Worm (Caenorhabditis elegans) whole organism, early embryonic: ENCODE measurements around the gene wrt-1.

ENCODE experiments used
- B0310.2 ChIP-seq: sonication (generic microtip); optimal IDR thresholded peaks from 2 replicates; lab custom pipeline; 2016; ENCODE audit warnings: mild to moderate bottlenecking, missing genetic modification characterization, missing compliant biosample characterization
- F13C5.2 ChIP-seq: sonication (generic microtip); optimal IDR thresholded peaks from 2 replicates; lab custom pipeline; 2017; ENCODE audit warnings: mild to moderate bottlenecking, missing genetic modification characterization, inconsistent platforms, missing compliant biosample characterization
- aly-1 ChIP-seq: sonication (generic microtip); optimal IDR thresholded peaks from 2 replicates; lab custom pipeline; 2016; ENCODE audit warnings: missing genetic modification characterization, missing compliant biosample characterization
- ama-1 ChIP-seq: fragments of 150-350 bp; optimal IDR thresholded peaks from 2 replicates; lab custom pipeline; 2014
- ceh-13 ChIP-seq: fragments of 200-800 bp; sonication (Bioruptor generic); optimal IDR thresholded peaks from 2 replicates; lab custom pipeline; 2018; ENCODE audit warnings: mild to moderate bottlenecking, missing genetic modification characterization, missing compliant biosample characterization
- ceh-36 ChIP-seq: sonication (generic microtip); optimal IDR thresholded peaks from 2 replicates; lab custom pipeline; 2016; ENCODE audit warnings: missing genetic modification characterization, inconsistent platforms, missing compliant biosample characterization
- ets-7 ChIP-seq: sonication (generic microtip); optimal IDR thresholded peaks from 2 replicates; lab custom pipeline; 2016; ENCODE audit warnings: missing genotype, missing genetic modification characterization, missing compliant biosample characterization
- flt-1 ChIP-seq: fragments of 200-800 bp; sonication (Bioruptor generic); IDR thresholded peaks from 2 replicates; pipeline ENCODE4 v1.3.6; 2022; ENCODE audit warnings: missing genetic modification characterization, missing compliant biosample characterization
- hmbx-1 ChIP-seq: sonication (generic microtip); optimal IDR thresholded peaks from 2 replicates; lab custom pipeline; 2016; ENCODE audit warnings: mild to moderate bottlenecking, missing genetic modification characterization, missing compliant biosample characterization
- hmg-4 ChIP-seq: fragments of 200-800 bp; sonication (Bioruptor generic); optimal IDR thresholded peaks from 2 replicates; lab custom pipeline; 2018; ENCODE audit warnings: mild to moderate bottlenecking, missing genetic modification characterization, missing compliant biosample characterization
- hnd-1 ChIP-seq: sonication (generic microtip); optimal IDR thresholded peaks from 2 replicates; lab custom pipeline; 2016; ENCODE audit warnings: missing genetic modification characterization, missing compliant biosample characterization
- pes-1 ChIP-seq: fragments of 200-800 bp; sonication (Bioruptor generic); IDR thresholded peaks from 2 replicates; pipeline ENCODE4 v1.3.6; 2022; ENCODE audit warnings: missing genetic modification reagents, missing genetic modification characterization, missing compliant biosample characterization
- scrt-1 ChIP-seq: fragments of 200-800 bp; sonication (Bioruptor generic); IDR thresholded peaks from 2 replicates; pipeline ENCODE4 v1.3.6; 2022; ENCODE audit warnings: missing genetic modification characterization, missing compliant biosample characterization
- sea-1 ChIP-seq: fragments of 200-800 bp; sonication (Bioruptor generic); conservative IDR thresholded peaks from 2 replicates; pipeline ENCODE4 v1.3.6; 2022; ENCODE audit warnings: missing genetic modification characterization, missing compliant biosample characterization
- tbx-11 ChIP-seq: fragments of 200-800 bp; sonication (Bioruptor generic); IDR thresholded peaks from 2 replicates; pipeline ENCODE4 v1.3.6; 2022; ENCODE audit warnings: missing genetic modification characterization, missing compliant biosample characterization
- tbx-37 ChIP-seq: fragments of 200-800 bp; sonication (Bioruptor generic); conservative IDR thresholded peaks from 2 replicates; pipeline ENCODE4 v1.3.6; 2022; ENCODE audit warnings: missing genetic modification reagents, missing genetic modification characterization, missing compliant biosample characterization
- tra-4 ChIP-seq: sonication (generic microtip); optimal IDR thresholded peaks from 2 replicates; lab custom pipeline; 2017; ENCODE audit warnings: missing genetic modification characterization, missing compliant biosample characterization

wrt-1 gene

DNA sequence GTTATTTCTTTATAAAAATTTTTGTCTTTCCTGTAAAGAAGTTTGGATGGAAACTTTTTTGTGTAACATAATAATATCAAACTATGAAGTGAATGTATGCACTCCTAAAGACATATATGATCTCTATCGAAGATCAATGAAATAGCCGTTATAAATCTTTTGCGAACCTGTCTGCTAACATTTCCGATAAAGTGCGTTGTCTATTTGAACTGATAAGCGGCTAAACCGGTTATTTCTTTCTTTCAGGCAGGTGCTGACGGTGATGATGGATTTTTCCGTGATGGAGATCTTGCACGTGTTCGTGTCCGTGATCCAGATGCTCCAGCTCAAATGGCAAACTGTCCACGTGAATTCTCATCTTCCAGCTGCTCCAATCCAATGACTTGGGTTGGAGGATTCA lies 682 bp downstream of the wrt-1 start:
- no peak for TF ChIP-seq sea-1 (GFP tag; lab: Robert Waterston, UW)
- no peak for TF ChIP-seq ama-1 (lab: Kevin White, UChicago)
- no peak for TF ChIP-seq tbx-11
- no peak for TF ChIP-seq hmg-4 (GFP tag; lab: Kevin White, UChicago)
- TF ChIP-seq F13C5.2 (tag; lab: Kevin White, UChicago) = no peak
- no peak for TF ChIP-seq flt-1 (GFP tag; lab: Robert Waterston, UW)
- no peak for TF ChIP-seq scrt-1
- no peak for TF ChIP-seq aly-1 (tag; lab: Kevin White, UChicago)

DNA sequence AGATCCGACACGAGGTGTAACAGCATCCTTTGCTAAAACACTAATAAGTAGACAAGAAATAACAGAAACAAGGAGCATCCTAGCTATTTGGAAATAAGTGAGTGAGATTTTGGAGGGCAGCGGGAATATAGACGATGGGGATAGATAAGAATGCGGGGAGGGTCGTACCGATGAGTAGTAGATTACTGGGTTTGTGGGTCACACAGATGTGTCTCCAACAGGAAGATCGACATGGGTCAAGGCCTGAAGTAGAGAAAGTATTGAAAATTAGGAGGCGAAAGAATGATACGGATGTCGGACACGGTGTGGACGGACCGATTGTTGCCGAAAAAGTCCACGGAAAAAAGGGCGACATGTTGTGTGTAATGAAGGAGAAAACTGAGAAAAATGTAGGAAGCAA lies 3.6 kb downstream of the wrt-1 start, which contains the start of gene wrt-10:
wrt-10 (minus strand) TSS at position 195 of the 400 bp plus-strand sequence.
- no peak for TF ChIP-seq ets-7 (tag; lab: Kevin White, UChicago)
- no peak for TF ChIP-seq aly-1 (tag; lab: Kevin White, UChicago)
- no peak for TF ChIP-seq tbx-37
- TF ChIP-seq tbx-11 = no peak
- no peak for TF ChIP-seq hmbx-1 (tag; lab: Kevin White, UChicago)
- TF ChIP-seq hmg-4 (GFP tag; lab: Kevin White, UChicago) = no peak
- no peak for TF ChIP-seq ceh-13 (GFP tag; lab: Kevin White, UChicago)
- TF ChIP-seq ama-1 (lab: Kevin White, UChicago) = no peak
- TF ChIP-seq ceh-36 (tag; lab: Kevin White, UChicago) = no peak
- TF ChIP-seq pes-1 (GFP tag; lab: Robert Waterston, UW) = no peak

DNA sequence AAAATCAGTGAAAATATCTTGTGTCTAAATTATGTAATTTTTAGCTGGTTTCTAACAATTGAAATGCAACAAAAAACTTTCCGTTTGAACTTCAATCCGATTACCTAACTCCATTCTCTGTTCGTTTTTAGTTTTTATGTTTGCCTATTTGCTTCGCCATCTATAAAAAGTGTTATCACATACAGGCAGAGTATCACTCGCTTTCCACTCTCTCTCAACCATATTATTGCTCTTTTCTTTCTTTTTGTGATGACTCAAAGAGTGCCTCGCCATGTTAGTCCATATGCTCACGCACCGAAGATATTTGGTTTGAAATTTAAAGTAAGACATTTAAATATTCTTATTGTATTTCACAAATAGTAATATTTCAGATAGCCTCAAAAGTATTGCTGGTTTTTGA lies 4.1 kb downstream of the wrt-1 start, which contains the start of gene ZK1290.13:
ZK1290.13 (plus strand) TSS at position 73 of the 400 bp plus-strand sequence.
- no peak for TF ChIP-seq flt-1 (GFP tag; lab: Robert Waterston, UW)
- no peak for TF ChIP-seq hmbx-1 (tag; lab: Kevin White, UChicago)
- TF ChIP-seq ama-1 (lab: Kevin White, UChicago) = no peak

DNA sequence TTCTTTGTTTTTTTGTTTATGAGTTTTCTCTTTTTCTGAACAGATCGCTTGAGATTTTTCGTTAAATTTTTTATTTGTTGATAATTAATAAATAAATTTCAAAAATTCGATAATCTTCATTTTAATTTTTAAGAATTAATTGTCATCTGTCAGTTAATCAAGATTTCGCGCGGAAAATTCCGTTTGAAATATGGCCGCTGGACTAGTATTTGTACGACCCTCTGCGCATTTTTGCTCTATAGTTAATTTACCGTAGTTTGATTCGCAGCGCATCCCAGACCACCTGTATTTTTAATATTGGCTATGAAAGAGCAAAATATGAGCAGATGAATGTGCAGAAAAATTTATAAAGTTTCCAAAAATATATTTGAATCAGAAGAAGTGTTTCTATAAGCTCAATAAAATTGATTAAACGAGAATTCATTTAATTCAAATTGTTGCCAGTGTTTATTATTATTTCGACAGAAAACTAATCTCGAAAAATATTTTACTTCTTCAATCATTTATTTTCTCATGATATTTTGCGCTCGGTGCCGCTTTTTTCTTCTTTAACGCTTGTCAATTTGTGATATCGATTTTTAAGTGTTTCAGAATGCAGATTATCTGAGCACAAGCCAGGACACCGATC lies 6.9 kb downstream of the wrt-1 start, which contains the start of gene nfi-1:
nfi-1 (plus strand) TSS at position 578 of the 628 bp plus-strand sequence.
- TF ChIP-seq flt-1 (GFP tag; lab: Robert Waterston, UW) (no peak), aly-1 (tag; lab: Kevin White, UChicago) (no peak), ceh-36 (tag; lab: Kevin White, UChicago) (no peak), tbx-11 (no peak), ama-1 (lab: Kevin White, UChicago) (no peak), tbx-37 (no peak), B0310.2 (tag; lab: Kevin White, UChicago) (no peak), hnd-1 (tag; lab: Kevin White, UChicago) (no peak), hmbx-1 (tag; lab: Kevin White, UChicago) (no peak), F13C5.2 (tag; lab: Kevin White, UChicago) (no peak), tra-4 (tag; lab: Kevin White, UChicago) (no peak), sea-1 (GFP tag; lab: Robert Waterston, UW) (no peak), pes-1 (GFP tag; lab: Robert Waterston, UW) (no peak), ets-7 (tag; lab: Kevin White, UChicago) (no peak), hmg-4 (GFP tag; lab: Kevin White, UChicago) (no peak)

- TF ChIP-seq B0310.2 (tag; lab: Kevin White, UChicago) (no peak), ama-1 (lab: Kevin White, UChicago) (no peak), tbx-11 (no peak), hmbx-1 (tag; lab: Kevin White, UChicago) (no peak), scrt-1 (no peak), tbx-37 (no peak), hmg-4 (GFP tag; lab: Kevin White, UChicago) (no peak), tra-4 (tag; lab: Kevin White, UChicago) (no peak), pes-1 (GFP tag; lab: Robert Waterston, UW) (no peak), flt-1 (GFP tag; lab: Robert Waterston, UW) (no peak), ceh-13 (GFP tag; lab: Kevin White, UChicago) (no peak), sea-1 (GFP tag; lab: Robert Waterston, UW) (no peak), ceh-36 (tag; lab: Kevin White, UChicago) (no peak), hnd-1 (tag; lab: Kevin White, UChicago) (no peak), ets-7 (tag; lab: Kevin White, UChicago) (no peak), aly-1 (tag; lab: Kevin White, UChicago) (no peak), F13C5.2 (tag; lab: Kevin White, UChicago) (no peak)
Observed at ce11 chrII:7542952-7543351, 12.2 kb downstream of the wrt-1 start.

ce11 chrII:7543808-7544207 lies 13.0 kb downstream of the wrt-1 start, which contains the start of gene rol-8:
Gene rol-8, plus strand, starts transcription at chrII:7544108.
- TF ChIP-seq tra-4 (tag; lab: Kevin White, UChicago) (no peak), ets-7 (tag; lab: Kevin White, UChicago) (no peak)

ce11 chrII:7544782-7545181 lies 14.0 kb downstream of the wrt-1 start:
- TF ChIP-seq B0310.2 (tag; lab: Kevin White, UChicago) = no peak
- TF ChIP-seq scrt-1 = no peak

- TF ChIP-seq B0310.2 (tag; lab: Kevin White, UChicago) (no peak), ceh-36 (tag; lab: Kevin White, UChicago) (no peak), pes-1 (GFP tag; lab: Robert Waterston, UW) (no peak), ama-1 (lab: Kevin White, UChicago) (no peak), ceh-13 (GFP tag; lab: Kevin White, UChicago) (no peak), hnd-1 (tag; lab: Kevin White, UChicago) (no peak)
Observed at ce11 chrII:7545364-7545763, 14.6 kb downstream of the wrt-1 start.
